Worm (Caenorhabditis elegans): ENCODE results near the gene sas-4.

DNA sequence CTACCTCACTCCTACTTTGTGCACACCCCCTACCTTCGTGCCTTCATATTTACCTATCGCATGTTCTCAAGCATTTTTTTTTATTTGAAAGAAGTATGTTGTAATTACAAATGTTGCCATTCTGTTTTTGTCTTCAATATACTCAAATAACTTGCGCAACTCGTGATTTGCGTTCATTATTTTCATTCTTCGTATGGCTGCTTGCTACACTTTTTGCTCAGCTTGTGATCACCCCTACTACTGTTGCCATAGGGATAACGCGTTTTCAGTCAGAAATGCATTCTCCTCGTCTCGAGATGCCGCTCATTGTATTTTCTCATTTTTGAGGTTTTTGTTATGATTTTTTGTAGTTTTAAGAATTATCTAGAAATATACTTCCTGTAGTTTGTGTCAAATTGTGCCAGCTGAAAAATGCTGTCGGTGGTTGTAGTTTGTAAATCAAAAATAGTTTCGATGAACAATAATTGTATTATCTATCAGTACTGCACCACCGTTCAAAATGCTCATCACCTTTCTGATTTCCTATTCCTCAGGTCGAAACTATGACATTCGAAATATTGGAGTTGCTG lies 4.3 kb upstream of the sas-4 start, which contains the start of gene F10E9.1:
- TF ChIP-seq efl-1 (GFP tag; optimal IDR thresholded peaks at IDR 0.05) (no peak), sdz-38 (tag; optimal IDR thresholded peaks at IDR 0.05) (no peak)
